Worm (Caenorhabditis elegans) whole organism, L4/young adult: ENCODE data around the gene nhr-105.

Source experiments
- W03F9.2 ChIP-seq: fragments of 150-350 bp; optimal IDR thresholded peaks from 2 replicates; lab custom pipeline; 2014; ENCODE audit warnings: missing biosample characterization, missing genetic modification characterization
- dao-5 ChIP-seq: sonication (generic microtip); optimal IDR thresholded peaks from 2 replicates; lab custom pipeline; 2016; ENCODE audit warnings: missing genotype, missing genetic modification characterization, moderate library complexity, missing compliant biosample characterization
- him-1 ChIP-seq: sonication (generic microtip); optimal IDR thresholded peaks from 2 replicates; lab custom pipeline; 2016; ENCODE audit warnings: missing genotype, missing genetic modification reagents, missing genetic modification characterization, missing compliant biosample characterization

nhr-105 gene

DNA sequence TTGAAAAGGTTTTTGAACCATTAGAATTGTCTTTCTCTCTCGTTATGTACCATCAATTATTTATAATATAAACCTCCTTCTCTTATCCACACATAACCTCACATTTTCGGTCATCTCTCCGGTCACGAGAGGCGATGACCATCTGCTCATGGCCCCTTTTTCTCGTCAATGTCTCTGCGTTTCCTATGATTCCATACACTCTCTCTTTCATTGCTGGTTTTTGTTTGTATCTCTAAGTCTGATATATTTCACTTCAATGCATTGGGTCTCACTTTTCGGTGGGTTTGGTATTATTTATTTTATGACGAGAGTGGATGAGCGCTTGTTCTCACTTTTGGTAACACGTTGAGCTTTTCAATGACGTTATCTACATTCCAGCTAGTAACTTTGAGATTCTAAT is 27.0 kb upstream of the nhr-105 start:
- TF ChIP-seq him-1 (tag; lab: Kevin White, UChicago) = no peak
- TF ChIP-seq dao-5 (tag; lab: Kevin White, UChicago) = no peak
- peak; percentile 55 for TF ChIP-seq W03F9.2 (tag; lab: Kevin White, UChicago)

DNA sequence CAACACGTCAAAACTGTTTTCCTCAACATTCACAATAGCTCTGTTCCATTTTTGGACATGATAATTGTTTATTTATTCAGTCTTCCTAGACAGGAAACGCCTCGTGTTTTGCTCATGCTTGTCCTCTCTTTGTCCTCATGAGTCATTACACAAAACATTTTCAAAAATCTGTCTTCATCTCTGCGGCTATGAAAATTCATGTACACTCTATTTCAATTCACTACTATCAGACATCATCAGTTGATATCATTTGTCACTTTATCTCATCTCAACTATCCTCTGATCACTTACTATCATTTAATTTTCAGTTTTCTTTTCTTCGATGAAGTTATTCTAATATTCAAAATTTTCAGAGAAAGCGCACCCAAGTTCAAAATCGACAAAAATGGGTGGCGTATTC is 26.1 kb upstream of the nhr-105 start, which contains the start of gene adah-1:
Gene adah-1 (plus strand): TSS at position 354 of the 400 bp plus-strand sequence.
- TF ChIP-seq him-1 (tag; lab: Kevin White, UChicago) = no peak
- no peak for TF ChIP-seq W03F9.2 (tag; lab: Kevin White, UChicago)
- TF ChIP-seq dao-5 (tag; lab: Kevin White, UChicago) = no peak

DNA sequence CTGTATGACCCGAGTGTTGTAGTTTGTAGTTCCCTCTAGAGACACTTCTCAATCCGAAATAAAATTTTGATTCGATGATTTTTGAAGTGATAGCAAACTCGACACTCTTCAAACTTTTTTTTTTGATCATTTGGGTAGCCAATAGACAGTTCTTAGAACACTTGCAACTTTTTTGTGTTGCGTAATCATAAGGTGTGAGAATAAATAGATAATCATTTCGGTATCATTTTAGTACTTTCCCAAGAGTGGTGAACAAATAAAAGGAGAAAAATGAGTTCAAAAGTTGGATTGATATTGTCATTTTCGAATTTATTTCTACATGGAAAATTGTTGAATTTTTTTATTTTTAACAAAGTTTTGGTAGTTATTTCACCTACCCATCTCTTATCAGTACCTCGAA is 25.1 kb upstream of the nhr-105 start:
- TF ChIP-seq him-1 (tag; lab: Kevin White, UChicago) (no peak), dao-5 (tag; lab: Kevin White, UChicago) (no peak), W03F9.2 (tag; lab: Kevin White, UChicago) (no peak)

DNA sequence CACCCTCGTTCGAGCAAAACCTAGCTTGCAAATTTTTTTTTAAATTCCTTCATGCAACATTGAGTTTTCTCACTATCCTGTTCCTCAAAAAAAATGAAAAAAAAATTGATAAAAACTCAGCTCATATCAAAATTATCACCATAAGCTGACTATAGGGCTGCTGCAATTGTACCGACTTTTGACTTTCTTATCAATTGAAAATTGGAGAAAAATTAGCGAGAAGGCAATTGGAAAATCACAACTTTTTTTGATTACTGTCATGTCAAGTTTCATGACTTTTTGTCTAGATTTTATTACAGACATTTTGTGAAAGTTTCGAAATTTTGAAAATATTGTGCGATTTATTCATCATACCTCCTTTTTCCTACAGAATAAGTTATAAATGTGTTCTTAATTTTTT is 24.1 kb upstream of the nhr-105 start:
- TF ChIP-seq dao-5 (tag; lab: Kevin White, UChicago) (no peak), him-1 (tag; lab: Kevin White, UChicago) (no peak), W03F9.2 (tag; lab: Kevin White, UChicago) (no peak)

DNA sequence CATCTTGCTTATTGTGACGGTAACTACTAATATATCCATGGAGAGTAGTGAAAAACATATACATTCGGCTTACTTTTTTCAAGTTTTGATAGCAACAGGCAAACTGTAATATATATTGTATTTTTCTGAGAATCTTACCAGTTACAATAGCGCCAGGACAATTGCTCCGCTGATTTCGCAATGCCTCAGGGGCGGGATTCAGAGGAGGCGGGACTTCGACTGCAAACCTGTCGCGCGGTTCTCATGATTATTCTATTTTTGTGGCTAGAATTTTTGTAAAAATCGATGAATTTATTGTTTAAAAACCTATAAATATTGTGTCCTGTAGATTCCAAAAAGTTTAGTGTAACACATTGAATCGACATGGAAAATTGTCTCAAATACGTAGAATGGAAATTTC is 18.9 kb upstream of the nhr-105 start:
- TF ChIP-seq him-1 (tag; lab: Kevin White, UChicago) = no peak
- TF ChIP-seq W03F9.2 (tag; lab: Kevin White, UChicago) = no peak

DNA sequence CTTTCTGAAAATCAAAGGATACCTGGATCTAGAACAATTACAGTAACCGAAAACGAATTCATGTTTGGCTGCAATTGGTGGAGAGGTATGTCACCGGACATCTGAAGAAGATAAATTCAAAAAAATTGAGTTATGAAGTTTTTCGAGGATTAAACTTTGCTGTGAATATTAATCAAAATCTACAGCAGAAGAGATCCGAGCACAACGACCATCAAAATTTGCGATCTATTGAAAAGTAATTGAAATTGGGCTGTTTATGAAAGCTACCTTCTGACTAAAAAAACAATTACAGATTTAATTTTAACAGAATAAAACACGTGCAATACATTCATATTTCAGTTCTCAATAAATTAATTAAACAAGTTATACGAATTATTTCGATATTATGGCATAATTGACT is 17.5 kb upstream of the nhr-105 start, which contains the start of gene C06G3.8:
Gene C06G3.8 (minus strand): TSS at position 101 of the 400 bp plus-strand sequence.
- no peak for TF ChIP-seq him-1 (tag; lab: Kevin White, UChicago)
- TF ChIP-seq W03F9.2 (tag; lab: Kevin White, UChicago) = no peak
- no peak for TF ChIP-seq dao-5 (tag; lab: Kevin White, UChicago)

DNA sequence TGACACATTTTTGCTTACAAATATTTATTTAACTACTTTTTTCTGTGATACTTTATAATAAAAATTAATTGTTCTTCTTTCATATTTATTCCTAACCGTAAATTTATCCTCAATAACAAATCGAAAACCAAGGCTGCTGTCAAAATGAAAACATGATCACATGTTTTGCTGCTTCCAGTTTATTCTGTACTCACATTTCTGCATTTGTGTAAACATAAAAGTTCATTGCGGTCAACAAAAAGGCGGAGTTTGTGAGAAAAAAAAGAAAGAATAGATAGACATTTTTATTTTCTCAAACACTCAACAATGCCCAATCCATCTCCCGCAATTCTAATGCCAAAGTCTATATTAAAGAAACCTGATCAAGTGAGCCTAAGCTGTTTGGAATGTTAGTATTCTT is 14.1 kb upstream of the nhr-105 start, which contains the start of gene C06G3.3:
Gene C06G3.3 (plus strand): TSS at position 301 of the 400 bp plus-strand sequence.
- TF ChIP-seq dao-5 (tag; lab: Kevin White, UChicago) = no peak
- TF ChIP-seq W03F9.2 (tag; lab: Kevin White, UChicago) = no peak
- TF ChIP-seq him-1 (tag; lab: Kevin White, UChicago) = no peak

DNA sequence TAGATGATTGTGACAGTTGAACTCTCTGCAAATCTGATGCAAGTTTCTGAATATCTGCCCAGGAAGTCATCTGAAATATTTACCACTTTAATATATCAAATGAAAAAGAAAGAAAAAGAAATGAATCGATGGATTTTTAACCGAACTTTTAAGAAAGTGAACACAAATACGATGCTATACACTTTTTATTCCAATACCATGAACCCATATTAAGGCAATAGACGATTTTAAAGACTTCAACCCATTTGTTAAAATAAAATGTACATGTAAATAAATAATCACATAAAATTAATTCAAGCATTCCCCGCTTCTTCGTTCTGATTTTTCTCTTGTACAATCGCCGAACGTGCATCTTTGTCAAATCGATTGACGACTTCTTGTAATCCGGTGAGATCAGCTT is 13.2 kb upstream of the nhr-105 start, which contains the start of gene ufl-1:
Gene ufl-1 (minus strand): TSS at position 70 of the 400 bp plus-strand sequence.
- TF ChIP-seq W03F9.2 (tag; lab: Kevin White, UChicago) (no peak), him-1 (tag; lab: Kevin White, UChicago) (no peak), dao-5 (tag; lab: Kevin White, UChicago) (no peak)

DNA sequence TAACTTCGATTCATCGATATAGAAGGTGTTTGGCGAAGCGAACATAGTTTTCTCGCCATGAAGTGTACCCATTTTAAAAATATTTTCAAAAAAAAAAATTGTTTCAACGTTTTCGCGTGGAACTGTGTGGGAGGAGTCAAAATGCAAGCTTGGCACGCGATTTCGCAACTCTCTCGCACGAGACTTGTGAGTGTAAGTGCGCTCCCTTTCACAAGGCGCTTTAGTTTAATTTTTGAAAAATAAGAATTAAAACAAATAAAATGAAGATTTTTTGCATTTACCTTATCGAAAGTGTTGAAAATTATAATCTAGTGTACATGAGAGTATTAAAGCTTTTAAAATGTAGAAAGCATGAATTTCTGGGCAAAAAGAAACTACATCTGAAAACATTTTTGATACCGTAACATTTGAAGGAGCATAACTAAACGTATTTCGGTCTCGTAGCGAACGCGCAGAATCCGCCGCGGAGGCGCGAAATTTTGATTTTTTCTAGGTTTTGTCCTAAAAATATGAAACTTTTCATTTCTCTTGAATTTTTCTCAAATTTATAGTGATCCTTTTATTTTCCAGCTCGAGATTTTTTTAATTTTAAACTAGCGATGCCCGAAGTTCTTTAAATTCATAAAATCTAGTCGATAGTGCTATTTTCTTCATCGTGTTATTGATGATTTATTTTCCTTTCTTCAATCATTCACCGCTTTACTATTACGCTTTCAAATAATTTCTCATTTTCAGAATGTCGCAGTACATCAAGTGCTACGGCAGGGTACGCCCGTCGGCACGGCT is 10.3 kb upstream of the nhr-105 start, which contains the start of the genes cogc-2 and klp-18:
Gene cogc-2 (minus strand): TSS at position 105 of the 786 bp plus-strand sequence.
Gene klp-18 (plus strand): TSS at position 736 of the 786 bp plus-strand sequence.
- peak; percentile 20 for TF ChIP-seq him-1 (tag; lab: Kevin White, UChicago)
- TF ChIP-seq dao-5 (tag; lab: Kevin White, UChicago) = no peak
- peak; percentile 90 for TF ChIP-seq W03F9.2 (tag; lab: Kevin White, UChicago)

DNA sequence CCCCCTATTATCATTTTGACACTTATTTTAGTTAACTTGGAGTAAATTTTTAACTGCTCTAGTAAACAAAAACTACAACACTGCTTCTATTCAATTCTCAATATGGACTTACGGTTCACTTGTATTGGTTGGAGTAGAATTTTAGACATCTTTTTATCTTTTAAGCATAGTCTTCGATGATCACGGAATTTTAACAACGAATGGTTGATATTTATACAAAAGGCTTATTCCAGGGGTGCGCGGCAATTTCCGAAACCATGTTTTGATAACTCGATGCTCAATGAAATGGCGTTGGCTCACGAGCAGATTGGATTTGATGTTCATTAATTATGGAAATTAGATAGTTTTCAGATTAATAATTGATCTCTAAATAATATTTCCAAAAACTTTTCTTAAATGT is 6.5 kb upstream of the nhr-105 start:
- no peak for TF ChIP-seq dao-5 (tag; lab: Kevin White, UChicago)
- TF ChIP-seq him-1 (tag; lab: Kevin White, UChicago) = no peak
- no peak for TF ChIP-seq W03F9.2 (tag; lab: Kevin White, UChicago)

DNA sequence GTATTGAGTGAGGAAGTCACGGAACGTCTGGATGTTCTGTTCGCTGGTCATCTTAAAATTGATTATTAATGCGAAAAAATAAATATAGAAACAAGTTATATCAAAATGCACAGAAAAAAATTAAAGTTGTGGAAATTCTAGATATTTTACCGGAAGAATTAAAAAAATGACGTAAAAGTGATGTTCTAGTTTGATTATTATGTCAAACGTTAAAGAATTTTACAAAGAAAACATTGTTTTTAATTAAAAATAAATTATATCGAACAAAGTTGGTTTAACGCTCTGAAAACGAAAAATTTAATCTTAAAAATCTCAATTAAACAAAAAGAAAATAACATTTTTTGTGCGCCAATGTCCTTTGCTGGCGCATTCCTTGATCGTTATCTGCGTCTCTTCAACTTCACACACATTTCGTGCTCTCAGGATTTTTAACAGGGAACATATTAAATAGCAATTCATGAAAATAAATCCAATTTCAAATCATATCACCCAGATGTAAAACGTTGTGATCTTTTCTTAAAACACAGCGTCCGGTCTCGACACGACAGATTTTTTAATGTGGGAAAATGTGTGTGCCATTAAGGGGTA is 5.3 kb upstream of the nhr-105 start, which contains the start of gene tin-9.1:
Gene tin-9.1 (minus strand): TSS at position 51 of the 588 bp plus-strand sequence.
- TF ChIP-seq W03F9.2 (tag; lab: Kevin White, UChicago) (peak; percentile 82), dao-5 (tag; lab: Kevin White, UChicago) (no peak), him-1 (tag; lab: Kevin White, UChicago) (no peak)

DNA sequence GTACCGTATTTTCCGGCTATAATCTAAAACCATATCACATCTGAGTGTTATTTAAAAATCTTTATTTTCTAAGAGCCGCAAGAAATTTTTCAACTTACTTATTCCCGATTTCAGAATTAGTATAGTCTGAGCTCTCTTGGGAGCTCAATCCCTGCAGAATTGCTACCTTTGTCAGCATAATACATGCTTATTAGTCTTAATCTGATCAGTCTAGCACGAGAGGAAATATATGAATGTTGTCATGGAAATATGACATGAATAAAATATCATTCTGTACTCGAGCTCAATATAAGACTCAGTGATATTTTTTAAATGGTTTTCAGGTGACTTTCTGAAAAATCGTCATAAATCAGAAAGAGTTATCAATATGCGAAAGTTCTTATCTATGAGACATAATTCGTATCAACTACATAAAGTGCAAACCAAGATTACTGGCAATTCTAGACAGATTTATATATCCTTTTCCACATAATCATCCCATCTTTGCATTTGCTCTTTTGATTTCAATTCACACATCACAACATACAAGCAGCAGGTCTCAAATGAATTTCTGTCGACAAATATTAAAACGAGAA is 4.5 kb upstream of the nhr-105 start:
- TF ChIP-seq W03F9.2 (tag; lab: Kevin White, UChicago) (no peak), him-1 (tag; lab: Kevin White, UChicago) (no peak), dao-5 (tag; lab: Kevin White, UChicago) (no peak)
